Worm (Caenorhabditis elegans) whole organism, L4/young adult: Measurements from ENCODE around the gene srb-1.

Experiments used
- W03F9.2 ChIP-seq: fragments of 150-350 bp; optimal IDR thresholded peaks from 2 replicates; lab custom pipeline; 2014; ENCODE audit warnings: missing biosample characterization, missing genetic modification characterization
- dao-5 ChIP-seq: sonication (generic microtip); optimal IDR thresholded peaks from 2 replicates; lab custom pipeline; 2016; ENCODE audit warnings: missing genotype, missing genetic modification characterization, moderate library complexity, missing compliant biosample characterization
- him-1 ChIP-seq: sonication (generic microtip); optimal IDR thresholded peaks from 2 replicates; lab custom pipeline; 2016; ENCODE audit warnings: missing genotype, missing genetic modification reagents, missing genetic modification characterization, missing compliant biosample characterization

- TF ChIP-seq him-1 (tag; lab: Kevin White, UChicago) (no peak), dao-5 (no peak), W03F9.2 (tag; lab: Kevin White, UChicago) (no peak)
Measured at ce11 chrII:5176934-5177333, 6.1 kb upstream of the srb-1 start.
